Worm (Caenorhabditis elegans): ENCODE measurements around the gene snpc-3.4.

- peak; percentile 5 for TF ChIP-seq unc-130 (tag; optimal IDR thresholded peaks at IDR 0.05)
- TF ChIP-seq nhr-11 (tag; optimal IDR thresholded peaks at IDR 0.05), result no peak
- no peak for TF ChIP-seq nhr-237 (tag; optimal IDR thresholded peaks at IDR 0.05)
- no peak for TF ChIP-seq ama-1 (optimal IDR thresholded peaks at IDR 0.05)
These were observed 951 bp upstream of the snpc-3.4 start for ce11 chrIII:4018591-4019580.
